Fruit fly (Drosophila melanogaster): ENCODE data around the gene Adhr.

Adhr gene

DNA sequence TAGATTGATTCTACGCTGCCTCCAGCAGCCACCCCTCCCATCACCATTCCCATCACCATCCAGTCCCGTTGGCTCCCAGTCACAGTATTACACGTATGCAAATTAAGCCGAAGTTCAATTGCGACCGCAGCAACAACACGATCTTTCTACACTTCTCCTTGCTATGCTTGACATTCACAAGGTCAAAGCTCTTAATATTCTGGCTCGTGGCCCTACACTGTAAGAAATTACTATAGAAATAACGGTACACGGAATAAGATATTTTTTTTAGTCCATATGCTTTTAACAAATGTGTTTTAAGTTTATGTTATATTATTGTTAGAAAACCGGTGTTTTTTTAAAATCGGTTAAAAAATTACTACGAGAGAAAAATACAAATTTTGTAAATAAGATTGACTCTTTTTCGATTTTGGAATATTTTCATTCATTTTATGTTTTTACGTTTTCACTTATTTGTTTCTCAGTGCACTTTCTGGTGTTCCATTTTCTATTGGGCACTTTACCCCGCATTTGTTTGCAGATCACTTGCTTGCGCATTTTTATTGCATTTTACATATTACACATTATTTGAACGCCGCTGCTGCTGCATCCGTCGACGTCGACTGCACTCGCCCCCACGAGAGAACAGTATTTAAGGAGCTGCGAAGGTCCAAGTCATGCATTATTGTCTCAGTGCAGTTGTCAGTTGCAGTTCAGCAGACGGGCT is at the start of gene Adhr, which contains the start of gene Adh (continued):
- no peak for TF ChIP-seq Bgb (GFP tag; IDR thresholded peaks at IDR 0.05; ENCODE audit: partially characterized antibody)
- no peak for TF ChIP-seq Sin3A (optimal IDR thresholded peaks at IDR 0.05)
- TF ChIP-seq CG17568 (GFP tag; optimal IDR thresholded peaks at IDR 0.05) = peak; percentile 33
- TF ChIP-seq sc (optimal IDR thresholded peaks at IDR 0.05) = no peak
- peak; percentile 53 for TF ChIP-seq sc (GFP tag; optimal IDR thresholded peaks at IDR 0.05)
- peak; percentile 45 for TF ChIP-seq CHES-1-like (GFP tag; optimal IDR thresholded peaks at IDR 0.05)
- TF ChIP-seq CG2116 (GFP tag; optimal IDR thresholded peaks at IDR 0.05) = peak; percentile 11
- peak in 1 of 3 experiments; percentile 63 for TF ChIP-seq lola (GFP tag; optimal IDR thresholded peaks at IDR 0.05)
- peak; percentile 85 for TF ChIP-seq Ssrp (tag; optimal IDR thresholded peaks at IDR 0.05)
- TF ChIP-seq CG8944 (GFP tag; optimal IDR thresholded peaks at IDR 0.05) = peak; percentile 47
- no peak for TF ChIP-seq Sry-β (GFP tag; optimal IDR thresholded peaks at IDR 0.05)
- TF ChIP-seq YL-1 (GFP tag; optimal IDR thresholded peaks at IDR 0.05) = no peak
- TF ChIP-seq B-H2 (GFP tag; optimal IDR thresholded peaks at IDR 0.05) = peak; percentile 30
- peak; percentile 14 for TF ChIP-seq sd (tag; optimal IDR thresholded peaks at IDR 0.05)
- peak; percentile 33 for TF ChIP-seq Atf3 (GFP tag; optimal IDR thresholded peaks at IDR 0.05)
- peak; percentile 46 for TF ChIP-seq CG3407 (GFP tag; optimal IDR thresholded peaks at IDR 0.05)
- no peak for TF ChIP-seq CG14860 (GFP tag; IDR thresholded peaks at IDR 0.05; ENCODE audit: partially characterized antibody)
- TF ChIP-seq CG12299 (tag; optimal IDR thresholded peaks at IDR 0.05) = peak; percentile 54
- TF ChIP-seq CG17328 (GFP tag; IDR thresholded peaks at IDR 0.05) = peak; percentile 73
- peak; percentile 85 for TF ChIP-seq phol (tag; optimal IDR thresholded peaks at IDR 0.05)
- TF ChIP-seq E2f2 (GFP tag; IDR thresholded peaks at IDR 0.05) = peak; percentile 45; the same call in 1 of the 2 replicates
- peak; percentile 71 for TF ChIP-seq CG18619 (GFP tag; optimal IDR thresholded peaks at IDR 0.05)
- TF ChIP-seq CoRest (tag; optimal IDR thresholded peaks at IDR 0.05) = peak; percentile 89
- no peak for TF ChIP-seq CG11093 (GFP tag; IDR thresholded peaks at IDR 0.05)
- TF ChIP-seq CG2712 (tag; optimal IDR thresholded peaks at IDR 0.05) = peak; percentile 80
- peak; percentile 60 for TF ChIP-seq CG18476 (GFP tag; optimal IDR thresholded peaks at IDR 0.05)
- peak; percentile 31; the same call in 1 of the 2 replicates for TF ChIP-seq NFAT (GFP tag; IDR thresholded peaks at IDR 0.05)
- peak; percentile 73 for TF ChIP-seq fd96Cb (tag; optimal IDR thresholded peaks at IDR 0.05)
- peak; percentile 55 for TF ChIP-seq ATbp (GFP tag; optimal IDR thresholded peaks at IDR 0.05)
- peak; percentile 43 for TF ChIP-seq sqz (GFP tag; optimal IDR thresholded peaks at IDR 0.05)
- no peak for TF ChIP-seq Elba2 (GFP tag; optimal IDR thresholded peaks at IDR 0.05)
- no peak for TF ChIP-seq Hr39 (optimal IDR thresholded peaks at IDR 0.05)
- TF ChIP-seq Ets65A (GFP tag) = peak; percentile 82
- TF ChIP-seq CG10267 (tag; optimal IDR thresholded peaks at IDR 0.05) = peak; percentile 75
- TF ChIP-seq NC2β (GFP tag; optimal IDR thresholded peaks at IDR 0.05) = no peak
- peak; percentile 84 for TF ChIP-seq CG6689 (GFP tag; IDR thresholded peaks at IDR 0.05)
- no peak for TF ChIP-seq emc (GFP tag; optimal IDR thresholded peaks at IDR 0.05)
- peak; percentile 30 for TF ChIP-seq CG2202 (tag; optimal IDR thresholded peaks at IDR 0.05)
- TF ChIP-seq CG6813 (GFP tag; optimal IDR thresholded peaks at IDR 0.05) = peak; percentile 61
- peak; percentile 74 for TF ChIP-seq vvl (GFP tag; IDR thresholded peaks at IDR 0.05)
- TF ChIP-seq CG7745 (tag; optimal IDR thresholded peaks at IDR 0.05) = no peak
